Worm (Caenorhabditis elegans) whole organism, mixed stage, embryonic: ENCODE data around the gene gst-38.

Experiments
- lin-13 ChIP-seq: fragments of 150-350 bp; optimal IDR thresholded peaks from 2 replicates; lab custom pipeline; 2014; ENCODE audit warnings: missing biosample characterization, missing genetic modification characterization
- mls-2 ChIP-seq: sonication (generic microtip); optimal IDR thresholded peaks from 2 replicates; lab custom pipeline; 2016; ENCODE audit warnings: mild to moderate bottlenecking, missing genetic modification characterization, moderate library complexity, missing compliant biosample characterization
- pha-4 ChIP-seq: fragments of 150-350 bp; optimal IDR thresholded peaks from 2 replicates; lab custom pipeline; 2018; ENCODE audit warnings: missing biosample characterization, missing genetic modification reagents, missing genetic modification characterization
- unc-39 ChIP-seq: fragments of 150-350 bp; optimal IDR thresholded peaks from 2 replicates; lab custom pipeline; 2014; ENCODE audit warnings: missing biosample characterization, missing genetic modification characterization
- unc-62 ChIP-seq: fragments of 150-350 bp; optimal IDR thresholded peaks from 2 replicates; lab custom pipeline; 2014; ENCODE audit warnings: missing biosample characterization, missing genetic modification reagents, missing genetic modification characterization

DNA sequence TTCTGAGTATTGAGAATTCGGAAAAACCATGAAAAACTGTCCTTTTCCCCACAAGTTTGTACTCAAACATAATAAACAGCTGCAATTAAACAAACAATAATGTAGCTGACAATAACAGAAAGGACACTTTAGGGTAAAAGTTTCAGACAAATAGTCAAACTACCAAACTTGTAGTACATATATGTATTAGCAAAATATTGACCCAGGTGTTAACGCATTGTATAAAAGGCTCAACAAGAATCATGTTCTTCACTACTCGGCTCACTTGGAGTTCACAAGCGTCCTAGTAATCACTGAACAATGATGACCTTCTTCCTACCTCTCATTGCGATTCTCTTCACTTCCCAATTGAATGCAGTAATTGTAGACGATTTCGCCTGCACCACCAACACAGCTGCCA is 4.0 kb downstream of the gst-38 start, which contains the start of gene F35E8.6:
- TF ChIP-seq unc-39 (tag; lab: Kevin White, UChicago) = no peak
- TF ChIP-seq pha-4 (tag; lab: Kevin White, UChicago) = no peak
- TF ChIP-seq unc-62 (GFP tag; lab: Kevin White, UChicago) = no peak
- no peak for TF ChIP-seq mls-2 (tag; lab: Kevin White, UChicago)
- no peak for TF ChIP-seq lin-13 (tag; lab: Kevin White, UChicago)
